Fruit fly (Drosophila melanogaster): ENCODE results near the gene Mpp6.

The Mpp6 gene

DNA sequence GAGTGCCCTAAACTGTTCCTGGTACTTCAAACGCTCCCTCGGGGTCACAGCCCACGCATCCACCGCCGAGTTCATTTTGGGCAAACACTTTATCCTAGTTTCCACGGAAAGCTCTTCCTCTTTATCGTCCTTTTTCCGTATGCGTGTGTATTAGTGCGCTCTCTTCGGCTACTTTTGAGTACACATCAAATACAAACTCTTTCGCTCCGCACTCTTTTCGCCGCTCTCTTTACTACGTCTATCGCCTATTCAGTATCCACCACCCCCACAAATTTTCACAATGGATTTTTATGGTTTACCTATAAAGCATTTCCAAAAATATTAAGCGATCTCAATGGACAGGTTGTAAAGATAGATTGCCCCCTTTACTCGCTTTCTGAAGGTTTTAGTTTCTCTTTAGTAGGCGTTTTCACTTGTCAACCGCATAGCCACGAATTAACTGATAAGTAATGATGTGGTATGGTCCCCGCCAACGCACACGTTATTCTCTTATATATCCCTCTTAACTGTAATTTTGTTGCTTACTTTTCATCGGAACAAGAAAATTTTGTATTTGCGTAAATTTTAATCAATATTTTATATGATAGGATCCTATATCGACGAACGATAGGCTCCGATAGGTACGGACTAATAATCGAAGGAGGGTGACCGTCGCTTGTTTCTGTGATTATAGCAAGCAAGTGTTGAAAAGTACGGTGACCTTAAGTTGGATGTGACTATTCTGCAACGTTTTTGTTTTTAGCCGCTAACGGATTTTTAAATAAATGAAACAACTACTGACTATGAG, 14.2 kb upstream of the Mpp6 start, which contains the start of gene Dap160 (continued):
- TF ChIP-seq CG12104 (GFP tag; optimal IDR thresholded peaks at IDR 0.05) (no peak), NK7.1 (GFP tag; optimal IDR thresholded peaks at IDR 0.05) (no peak), Side (GFP tag; optimal IDR thresholded peaks at IDR 0.05) (no peak), gfzf (GFP tag; optimal IDR thresholded peaks at IDR 0.05) (peak; percentile 60), CG7556 (GFP tag; optimal IDR thresholded peaks at IDR 0.05) (no peak), ato (GFP tag; IDR thresholded peaks at IDR 0.05; ENCODE audit: partially characterized antibody) (peak; percentile 49; the same call in 1 of the 2 replicates), sens (GFP tag) (peak; percentile 76), HLH54F (GFP tag; optimal IDR thresholded peaks at IDR 0.05) (no peak), knrl (GFP tag; IDR thresholded peaks at IDR 0.05; ENCODE audit: partially characterized antibody) (peak; percentile 68), unc-4 (GFP tag; IDR thresholded peaks at IDR 0.05; ENCODE audit: partially characterized antibody) (peak; percentile 68), hth (optimal IDR thresholded peaks at IDR 0.05) (no peak), hbn (GFP tag; IDR thresholded peaks at IDR 0.05; ENCODE audit: partially characterized antibody) (peak; percentile 67), Dbx (GFP tag; IDR thresholded peaks at IDR 0.05) (peak; percentile 39; the same call in 1 of the 3 replicates), CG2129 (GFP tag; IDR thresholded peaks at IDR 0.05; ENCODE audit: partially characterized antibody) (peak; percentile 28; the same call in 1 of the 2 replicates), Antp (GFP tag; optimal IDR thresholded peaks at IDR 0.05) (no peak), CG12071 (GFP tag; optimal IDR thresholded peaks at IDR 0.05) (no peak), CG15514 (GFP tag; optimal IDR thresholded peaks at IDR 0.05) (peak; percentile 82), Scr (GFP tag; IDR thresholded peaks at IDR 0.05; ENCODE audit: partially characterized antibody) (peak; percentile 75), sob (GFP tag; IDR thresholded peaks at IDR 0.05) (peak; percentile 59; the same call in 1 of the 2 replicates), zfh2 (GFP tag; optimal IDR thresholded peaks at IDR 0.05) (peak; percentile 7), ara (GFP tag; IDR thresholded peaks at IDR 0.05) (no peak), Rfx (GFP tag; IDR thresholded peaks at IDR 0.05) (peak; percentile 52; the same call in 1 of the 2 replicates), CG3847 (GFP tag; IDR thresholded peaks at IDR 0.05) (peak; percentile 36), CG1024 (GFP tag; IDR thresholded peaks at IDR 0.05) (0 out of 2 replicates have a peak, but pooled peaks have one; percentile 33), CG3065 (GFP tag; optimal IDR thresholded peaks at IDR 0.05) (no peak), CG10147 (GFP tag; optimal IDR thresholded peaks at IDR 0.05) (no peak), Deaf1 (tag; optimal IDR thresholded peaks at IDR 0.05) (no peak), CG7357 (GFP tag; IDR thresholded peaks at IDR 0.05) (peak; percentile 62), CG3163 (GFP tag; optimal IDR thresholded peaks at IDR 0.05) (peak; percentile 96), Bgb (GFP tag; IDR thresholded peaks at IDR 0.05; ENCODE audit: partially characterized antibody) (peak; percentile 78), E2f2 (GFP tag; IDR thresholded peaks at IDR 0.05) (peak; percentile 60), sug (tag; optimal IDR thresholded peaks at IDR 0.05) (peak; percentile 5), Opbp (GFP tag; IDR thresholded peaks at IDR 0.05; ENCODE audit: partially characterized antibody) (peak; percentile 82; the same call in 2 of the 3 replicates), psq (GFP tag; optimal IDR thresholded peaks at IDR 0.05) (no peak), CG2199 (GFP tag; IDR thresholded peaks at IDR 0.05) (no peak), nerfin-2 (GFP tag; IDR thresholded peaks at IDR 0.05; ENCODE audit: partially characterized antibody) (peak; percentile 67), ab (GFP tag; optimal IDR thresholded peaks at IDR 0.05) (no peak), bbx (GFP tag; IDR thresholded peaks at IDR 0.05; ENCODE audit: partially characterized antibody) (peak; percentile 76), Optix (GFP tag; IDR thresholded peaks at IDR 0.05) (no peak), D19B (GFP tag; optimal IDR thresholded peaks at IDR 0.05) (no peak), fd64A (GFP tag; optimal IDR thresholded peaks at IDR 0.05) (no peak), peb (GFP tag; IDR thresholded peaks at IDR 0.05) (no peak), Xbp1 (GFP tag; optimal IDR thresholded peaks at IDR 0.05) (peak; percentile 17), MESR4 (GFP tag; optimal IDR thresholded peaks at IDR 0.05) (peak; percentile 91), CG8944 (GFP tag; optimal IDR thresholded peaks at IDR 0.05) (no peak), CTCF (GFP tag; optimal IDR thresholded peaks at IDR 0.05) (no peak), Sox100B (GFP tag; optimal IDR thresholded peaks at IDR 0.05) (no peak), CG10267 (tag; optimal IDR thresholded peaks at IDR 0.05) (peak; percentile 89), exex (tag; optimal IDR thresholded peaks at IDR 0.05) (peak; percentile 39)
